Worm (Caenorhabditis elegans) whole organism, mixed stage, embryonic: Measurements from ENCODE around the gene gop-1.

Experiments
- blmp-1 ChIP-seq: fragments of 150-350 bp; optimal IDR thresholded peaks from 2 replicates; lab custom pipeline; 2014; ENCODE audit warnings: missing biosample characterization, missing genetic modification characterization
- elt-1 ChIP-seq: sonication (generic microtip); optimal IDR thresholded peaks from 2 replicates; lab custom pipeline; 2017; ENCODE audit warnings: missing genetic modification characterization, mild to moderate bottlenecking, missing compliant biosample characterization, antibody characterized with exemption, moderate library complexity, borderline replicate concordance; ENCODE audit not compliant: insufficient read depth
- ham-2 ChIP-seq: fragments of 200-800 bp; sonication (Bioruptor generic); optimal IDR thresholded peaks from 2 replicates; lab custom pipeline; 2018; ENCODE audit warnings: mild to moderate bottlenecking, missing genetic modification characterization, missing compliant biosample characterization
- hlh-1 ChIP-seq: fragments of 150-350 bp; optimal IDR thresholded peaks from 2 replicates; lab custom pipeline; 2014; ENCODE audit warnings: missing biosample characterization, missing genetic modification reagents, missing genetic modification characterization
- lsy-2 ChIP-seq: fragments of 150-350 bp; optimal IDR thresholded peaks from 2 replicates; lab custom pipeline; 2014; ENCODE audit warnings: missing biosample characterization, missing genetic modification characterization
- mep-1 ChIP-seq: fragments of 150-350 bp; optimal IDR thresholded peaks from 2 replicates; lab custom pipeline; 2017; ENCODE audit warnings: missing biosample characterization, missing genetic modification reagents, missing genetic modification characterization, inconsistent platforms
- nhr-12 ChIP-seq: fragments of 150-350 bp; optimal IDR thresholded peaks from 2 replicates; lab custom pipeline; 2014; ENCODE audit warnings: missing biosample characterization, missing genetic modification characterization
- nhr-237 ChIP-seq: fragments of 150-350 bp; optimal IDR thresholded peaks from 2 replicates; lab custom pipeline; 2014; ENCODE audit warnings: missing biosample characterization, missing genetic modification characterization
- snpc-4 ChIP-seq: fragments of 150-350 bp; optimal IDR thresholded peaks from 2 replicates; lab custom pipeline; 2014; ENCODE audit warnings: missing biosample characterization, missing genetic modification characterization
- unc-39 ChIP-seq: fragments of 150-350 bp; optimal IDR thresholded peaks from 2 replicates; lab custom pipeline; 2014; ENCODE audit warnings: missing biosample characterization, missing genetic modification characterization
- unc-62 ChIP-seq: fragments of 150-350 bp; optimal IDR thresholded peaks from 2 replicates; lab custom pipeline; 2014; ENCODE audit warnings: missing biosample characterization, missing genetic modification reagents, missing genetic modification characterization
- ztf-11 ChIP-seq: fragments of 150-350 bp; optimal IDR thresholded peaks from 2 replicates; lab custom pipeline; 2014; ENCODE audit warnings: missing biosample characterization, missing genetic modification characterization

ce11 chrIII:5221820-5222219 lies 32.4 kb upstream of the gop-1 start:
- TF ChIP-seq elt-1 (tag; lab: Kevin White, UChicago) (no peak), unc-62 (no peak), hlh-1 (tag; lab: Kevin White, UChicago) (no peak), nhr-12 (tag; lab: Kevin White, UChicago) (no peak), nhr-237 (tag; lab: Kevin White, UChicago) (no peak), lsy-2 (no peak), snpc-4 (no peak), ham-2 (no peak), mep-1 (tag; lab: Kevin White, UChicago) (no peak), ztf-11 (tag; lab: Kevin White, UChicago) (no peak), unc-39 (no peak), blmp-1 (tag; lab: Kevin White, UChicago) (no peak)
